Worm (Caenorhabditis elegans) whole organism, young adult: ENCODE results near the gene otub-4.
A peak's percentile ranks its signal among the peaks of the same experiment; 100 is the strongest.

Source experiments
- B0019.2 ChIP-seq: fragments of 200-800 bp; sonication (Bioruptor generic); conservative IDR thresholded peaks from 2 replicates; pipeline ENCODE4 v1.3.6; 2022; ENCODE audit warnings: missing genetic modification reagents, missing genetic modification characterization, missing compliant biosample characterization
- B0336.3 ChIP-seq: fragments of 200-800 bp; sonication (Bioruptor generic); IDR thresholded peaks from 2 replicates; pipeline ENCODE4 v1.3.6; 2022; ENCODE audit warnings: missing genetic modification characterization, missing compliant biosample characterization
- C06A6.2 ChIP-seq: fragments of 200-800 bp; sonication (Bioruptor generic); conservative IDR thresholded peaks from 2 replicates; pipeline ENCODE4 v1.3.6; 2022; ENCODE audit warnings: missing genetic modification characterization, missing compliant biosample characterization
- F10E7.11 ChIP-seq: sonication (generic microtip); optimal IDR thresholded peaks from 2 replicates; lab custom pipeline; 2017; ENCODE audit warnings: mild to moderate bottlenecking, missing genetic modification characterization, moderate library complexity, missing compliant biosample characterization
- F23B12.7 ChIP-seq: sonication (generic microtip); optimal IDR thresholded peaks from 2 replicates; lab custom pipeline; 2017; ENCODE audit warnings: missing genetic modification characterization, mild to moderate bottlenecking, missing compliant biosample characterization, antibody characterized with exemption, moderate library complexity; ENCODE audit not compliant: insufficient read depth
- F37B4.10 ChIP-seq: fragments of 200-800 bp; sonication (Bioruptor generic); IDR thresholded peaks from 2 replicates; pipeline ENCODE4 v1.3.6; 2022; ENCODE audit warnings: missing genetic modification characterization, missing compliant biosample characterization
- F49E8.2 ChIP-seq: sonication (generic microtip); optimal IDR thresholded peaks from 3 replicates; lab custom pipeline; 2017; ENCODE audit warnings: missing genetic modification characterization, mild to moderate bottlenecking, missing compliant biosample characterization, antibody characterized with exemption, moderate library complexity; ENCODE audit not compliant: insufficient read depth
- F52B5.7 ChIP-seq: sonication (generic microtip); optimal IDR thresholded peaks from 2 replicates; lab custom pipeline; 2016; ENCODE audit warnings: mild to moderate bottlenecking, missing genetic modification characterization, missing compliant biosample characterization
- F57A8.1 ChIP-seq: fragments of 200-800 bp; sonication (Bioruptor generic); optimal IDR thresholded peaks from 2 replicates; lab custom pipeline; 2018; ENCODE audit warnings: mild to moderate bottlenecking, missing genetic modification characterization, moderate library complexity, missing compliant biosample characterization
- akir-1 ChIP-seq: fragments of 200-800 bp; sonication (Bioruptor generic); optimal IDR thresholded peaks from 2 replicates; lab custom pipeline; 2018; ENCODE audit warnings: mild to moderate bottlenecking, missing genetic modification characterization, moderate library complexity, missing compliant biosample characterization
- aptf-2 ChIP-seq: fragments of 200-800 bp; sonication (Bioruptor generic); conservative IDR thresholded peaks from 2 replicates; pipeline ENCODE4 v1.3.6; 2022; ENCODE audit warnings: missing genetic modification reagents, missing genetic modification characterization, missing compliant biosample characterization
- bed-1 ChIP-seq: fragments of 200-800 bp; sonication (Bioruptor generic); IDR thresholded peaks from 2 replicates; pipeline ENCODE4 v1.3.6; 2022; ENCODE audit warnings: missing genetic modification reagents, missing genetic modification characterization, missing compliant biosample characterization
- cebp-2 ChIP-seq: fragments of 200-800 bp; sonication (Bioruptor generic); IDR thresholded peaks from 2 replicates; pipeline ENCODE4 v1.3.6; 2022; ENCODE audit warnings: missing genetic modification characterization, missing compliant biosample characterization
- ceh-100 ChIP-seq: fragments of 200-800 bp; sonication (Bioruptor generic); IDR thresholded peaks from 2 replicates; pipeline ENCODE4 v1.3.6; 2022; ENCODE audit warnings: missing genetic modification reagents, missing genetic modification characterization, missing compliant biosample characterization
- ceh-27 ChIP-seq: fragments of 200-800 bp; sonication (Bioruptor generic); optimal IDR thresholded peaks from 2 replicates; lab custom pipeline; 2018; ENCODE audit warnings: mild to moderate bottlenecking, missing genetic modification characterization, moderate library complexity, missing compliant biosample characterization
- ceh-91 ChIP-seq: fragments of 200-800 bp; sonication (Bioruptor generic); IDR thresholded peaks from 2 replicates; pipeline ENCODE4 v1.3.6; 2022; ENCODE audit warnings: missing genetic modification reagents, missing genetic modification characterization, missing compliant biosample characterization
- chd-7 ChIP-seq: sonication (generic microtip); optimal IDR thresholded peaks from 2 replicates; lab custom pipeline; 2016; ENCODE audit warnings: mild to moderate bottlenecking, missing genetic modification characterization, moderate library complexity, missing compliant biosample characterization
- dpff-1 ChIP-seq: sonication (generic microtip); optimal IDR thresholded peaks from 2 replicates; lab custom pipeline; 2017; ENCODE audit warnings: mild to moderate bottlenecking, missing genetic modification characterization, missing compliant biosample characterization
- efl-1 ChIP-seq: fragments of 150-350 bp; optimal IDR thresholded peaks from 2 replicates; lab custom pipeline; 2014; ENCODE audit warnings: missing biosample characterization, missing genetic modification reagents, missing genetic modification characterization
- hrde-1 ChIP-seq: sonication (generic microtip); optimal IDR thresholded peaks from 2 replicates; lab custom pipeline; 2016; ENCODE audit warnings: missing genetic modification characterization, mild to moderate bottlenecking, missing compliant biosample characterization, moderate library complexity, missing genotype, missing genetic modification reagents, borderline replicate concordance
- hsf-1 ChIP-seq: fragments of 200-800 bp; sonication (Bioruptor generic); IDR thresholded peaks from 2 replicates; pipeline ENCODE4 v1.3.6; 2022; ENCODE audit warnings: missing genetic modification reagents, missing genetic modification characterization, missing compliant biosample characterization
- lin-26 ChIP-seq: fragments of 200-800 bp; sonication (Bioruptor generic); IDR thresholded peaks from 2 replicates; pipeline ENCODE4 v1.3.6; 2022; ENCODE audit warnings: missing genetic modification reagents, missing genetic modification characterization, missing compliant biosample characterization
- lin-35 ChIP-seq, 3 experiments: fragments of 150-350 bp in 2 of 3; sonication (generic microtip) in 1 of 3; optimal IDR thresholded peaks; 2 replicates each; lab custom pipeline; 2014 to 2018; ENCODE audit warnings: missing biosample characterization in 3 of 3, missing genetic modification characterization in 3 of 3, missing genetic modification reagents in 3 of 3
- lin-54 ChIP-seq: fragments of 200-800 bp; sonication (Bioruptor generic); optimal IDR thresholded peaks from 2 replicates; lab custom pipeline; 2018; ENCODE audit warnings: mild to moderate bottlenecking, missing genetic modification characterization, missing compliant biosample characterization
- lsy-27 ChIP-seq: sonication (generic microtip); optimal IDR thresholded peaks from 2 replicates; lab custom pipeline; 2017; ENCODE audit warnings: missing genetic modification characterization, mild to moderate bottlenecking, missing compliant biosample characterization, antibody characterized with exemption, missing genotype, borderline replicate concordance; ENCODE audit not compliant: insufficient read depth
- madf-3 ChIP-seq: fragments of 200-800 bp; sonication (Bioruptor generic); IDR thresholded peaks from 2 replicates; pipeline ENCODE4 v1.3.6; 2022; ENCODE audit warnings: missing genetic modification reagents, missing genetic modification characterization, missing compliant biosample characterization
- madf-6 ChIP-seq: fragments of 200-800 bp; sonication (Bioruptor generic); IDR thresholded peaks from 2 replicates; pipeline ENCODE4 v1.3.6; 2022; ENCODE audit warnings: missing genetic modification reagents, missing genetic modification characterization, missing compliant biosample characterization
- madf-8 ChIP-seq: fragments of 200-800 bp; sonication (Bioruptor generic); conservative IDR thresholded peaks from 2 replicates; pipeline ENCODE4 v1.3.6; 2022; ENCODE audit warnings: missing genetic modification reagents, missing genetic modification characterization, missing compliant biosample characterization
- mcd-1 ChIP-seq: fragments of 200-800 bp; sonication (Bioruptor generic); IDR thresholded peaks from 2 replicates; pipeline ENCODE4 v1.3.6; 2022; ENCODE audit warnings: missing genetic modification reagents, missing genetic modification characterization, missing compliant biosample characterization
- mel-28 ChIP-seq: sonication (generic microtip); optimal IDR thresholded peaks from 2 replicates; lab custom pipeline; 2016; ENCODE audit warnings: borderline replicate concordance, mild to moderate bottlenecking, missing genetic modification characterization, missing compliant biosample characterization
- nfya-1 ChIP-seq: sonication (generic microtip); optimal IDR thresholded peaks from 2 replicates; lab custom pipeline; 2017; ENCODE audit warnings: antibody characterized with exemption, missing compliant biosample characterization, missing genetic modification characterization, borderline replicate concordance; ENCODE audit not compliant: insufficient read depth
- rcor-1 ChIP-seq: fragments of 200-800 bp; sonication (Bioruptor generic); IDR thresholded peaks from 2 replicates; pipeline ENCODE4 v1.3.6; 2022; ENCODE audit warnings: missing genetic modification reagents, missing genetic modification characterization, missing compliant biosample characterization
- rec-8 ChIP-seq, 2 experiments: sonication (generic microtip); optimal IDR thresholded peaks; 2 replicates each; lab custom pipeline; 2016; ENCODE audit warnings: mild to moderate bottlenecking in 2 of 2, missing genetic modification characterization in 2 of 2, missing genetic modification reagents in 2 of 2, missing genotype in 2 of 2, missing biosample characterization in 1 of 2, missing compliant biosample characterization in 1 of 2, moderate library complexity in 1 of 2
- rpc-1 ChIP-seq, 2 experiments: fragments of 150-350 bp in 1 of 2; sonication (generic microtip) in 1 of 2; optimal IDR thresholded peaks; 2 replicates each; lab custom pipeline; 2014 to 2018; ENCODE audit warnings: missing biosample characterization in 1 of 2, missing genetic modification characterization in 1 of 2, missing genetic modification reagents in 1 of 2, missing genotype in 1 of 2
- sdz-38 ChIP-seq: sonication (generic microtip); optimal IDR thresholded peaks from 2 replicates; lab custom pipeline; 2016; ENCODE audit warnings: missing genotype, missing genetic modification characterization, missing compliant biosample characterization
- snpc-4 ChIP-seq, 5 experiments: fragments of 150-350 bp in 1 of 5; sonication (generic microtip) in 4 of 5; optimal IDR thresholded peaks; 2 replicates each; lab custom pipeline; 2014 to 2018; ENCODE audit warnings: missing genetic modification characterization in 5 of 5, missing biosample characterization in 3 of 5, antibody characterized with exemption in 2 of 5, mild to moderate bottlenecking in 2 of 5, missing compliant biosample characterization in 2 of 5, missing genotype in 2 of 5, moderate library complexity in 2 of 5, missing genetic modification reagents in 1 of 5
- somi-1 ChIP-seq: fragments of 200-800 bp; sonication (Bioruptor generic); optimal IDR thresholded peaks from 2 replicates; lab custom pipeline; 2018; ENCODE audit warnings: mild to moderate bottlenecking, missing genetic modification characterization, missing compliant biosample characterization
- tbp1 ChIP-seq: fragments of 200-800 bp; sonication (Bioruptor generic); optimal IDR thresholded peaks from 2 replicates; lab custom pipeline; 2018; ENCODE audit warnings: mild to moderate bottlenecking, missing genetic modification characterization, missing compliant biosample characterization
- tbx-9 ChIP-seq: sonication (generic microtip); optimal IDR thresholded peaks from 2 replicates; lab custom pipeline; 2016; ENCODE audit warnings: borderline replicate concordance, missing genetic modification characterization, inconsistent platforms, missing compliant biosample characterization
- tlf-1 ChIP-seq: fragments of 200-800 bp; sonication (Bioruptor generic); optimal IDR thresholded peaks from 2 replicates; lab custom pipeline; 2018; ENCODE audit warnings: mild to moderate bottlenecking, missing genetic modification characterization, missing compliant biosample characterization
- unc-62 ChIP-seq: fragments of 150-350 bp; optimal IDR thresholded peaks from 2 replicates; lab custom pipeline; 2014; ENCODE audit warnings: missing biosample characterization, missing genetic modification reagents, missing genetic modification characterization
- ztf-18 ChIP-seq: sonication (generic microtip); optimal IDR thresholded peaks from 2 replicates; lab custom pipeline; 2016; ENCODE audit warnings: missing genotype, mild to moderate bottlenecking, missing genetic modification characterization, missing compliant biosample characterization
- ztf-25 ChIP-seq: fragments of 200-800 bp; sonication (Bioruptor generic); IDR thresholded peaks from 2 replicates; pipeline ENCODE4 v1.3.6; 2022; ENCODE audit warnings: missing genetic modification reagents, missing genetic modification characterization, missing compliant biosample characterization
- ztf-26 ChIP-seq: sonication (generic microtip); optimal IDR thresholded peaks from 2 replicates; lab custom pipeline; 2017; ENCODE audit warnings: missing genetic modification characterization, missing compliant biosample characterization
- ztf-28 ChIP-seq: fragments of 200-800 bp; sonication (Bioruptor generic); IDR thresholded peaks from 2 replicates; pipeline ENCODE4 v1.3.6; 2022; ENCODE audit warnings: missing genetic modification reagents, missing genetic modification characterization, missing compliant biosample characterization
- ztf-6 ChIP-seq: fragments of 200-800 bp; sonication (Bioruptor generic); IDR thresholded peaks from 2 replicates; pipeline ENCODE4 v1.3.6; 2022; ENCODE audit warnings: missing genetic modification reagents, missing genetic modification characterization, missing compliant biosample characterization

otub-4 gene

DNA sequence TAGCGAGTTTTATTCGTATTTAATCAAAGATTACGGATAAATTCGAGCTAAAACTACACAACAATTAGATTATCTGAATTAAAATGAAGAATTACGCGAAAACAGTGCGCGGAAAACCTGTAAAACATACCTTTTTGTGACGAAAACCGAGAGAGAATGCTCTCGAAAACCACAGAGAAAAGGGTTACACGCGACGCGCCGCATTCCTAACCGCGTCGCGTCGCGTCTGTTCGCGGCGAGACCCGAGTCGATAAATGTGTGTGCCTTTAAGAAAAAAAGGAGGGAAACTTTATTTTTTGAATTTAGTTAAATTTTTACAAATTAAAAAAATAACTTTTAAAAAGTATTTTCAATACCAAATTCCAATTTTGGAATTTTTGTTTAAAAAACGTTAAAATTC lies 39.3 kb downstream of the otub-4 start, which contains the start of gene hrpa-1 (continued):
- TF ChIP-seq tbp1 (GFP tag; lab: Kevin White, UChicago) = peak; percentile 56
- TF ChIP-seq efl-1 = peak; percentile 76
- TF ChIP-seq F52B5.7 (tag; lab: Kevin White, UChicago) = no peak
- no peak for TF ChIP-seq mel-28 (tag; lab: Kevin White, UChicago)
- TF ChIP-seq tlf-1 (GFP tag; lab: Kevin White, UChicago) = peak; percentile 43
- no peak for TF ChIP-seq B0336.3
- TF ChIP-seq bed-1 (GFP tag; lab: Robert Waterston, UW) = no peak
- TF ChIP-seq ceh-100 (GFP tag; lab: Robert Waterston, UW) = no peak
- TF ChIP-seq ztf-6 (GFP tag; lab: Robert Waterston, UW) = no peak
- TF ChIP-seq lin-26 (GFP tag; lab: Robert Waterston, UW) = no peak
- TF ChIP-seq lin-35 (GFP tag; optimal IDR thresholded peaks at IDR 0.05; lab: Kevin White, UChicago) = peak in 2 of 3 experiments; percentile 37 to 92
- no peak for TF ChIP-seq madf-8 (GFP tag; lab: Robert Waterston, UW)
- no peak for TF ChIP-seq C06A6.2 (GFP tag; lab: Robert Waterston, UW)
- no peak for TF ChIP-seq chd-7
- peak; percentile 83 for TF ChIP-seq hsf-1 (GFP tag; lab: Robert Waterston, UW)
- TF ChIP-seq ztf-18 (tag; lab: Kevin White, UChicago) = peak; percentile 2
- TF ChIP-seq lin-54 (GFP tag; lab: Kevin White, UChicago) = peak; percentile 85
- TF ChIP-seq tbx-9 = no peak
- no peak for TF ChIP-seq ztf-25 (GFP tag; lab: Robert Waterston, UW)
- TF ChIP-seq ztf-28 (GFP tag; lab: Robert Waterston, UW) = no peak
- TF ChIP-seq hrde-1 (tag; lab: Kevin White, UChicago) = no peak
- peak; percentile 16 for TF ChIP-seq snpc-4 (GFP tag; optimal IDR thresholded peaks at IDR 0.05; lab: Kevin White, UChicago)
- peak in 3 of 4 experiments; percentile 3 to 51 (median 11) for TF ChIP-seq snpc-4 (tag; optimal IDR thresholded peaks at IDR 0.05; lab: Kevin White, UChicago)
- TF ChIP-seq unc-62 (GFP tag; lab: Kevin White, UChicago) = no peak
- no peak for TF ChIP-seq nfya-1 (tag; lab: Kevin White, UChicago)
- TF ChIP-seq F49E8.2 (tag; lab: Kevin White, UChicago) = peak; percentile 33
- no peak for TF ChIP-seq ceh-27 (GFP tag; lab: Kevin White, UChicago)
- TF ChIP-seq ztf-26 (tag; lab: Kevin White, UChicago) = no peak
- peak; percentile 63; the same call in 1 of the 2 replicates for TF ChIP-seq ceh-91 (GFP tag; lab: Robert Waterston, UW)
- TF ChIP-seq somi-1 (GFP tag; lab: Kevin White, UChicago) = no peak
- peak; percentile 87 for TF ChIP-seq mcd-1 (GFP tag; lab: Robert Waterston, UW)
- TF ChIP-seq rcor-1 (GFP tag; lab: Robert Waterston, UW) = peak; percentile 57
- TF ChIP-seq aptf-2 (GFP tag; lab: Robert Waterston, UW) = no peak
- TF ChIP-seq, all 124 proteins: peak for 35

DNA sequence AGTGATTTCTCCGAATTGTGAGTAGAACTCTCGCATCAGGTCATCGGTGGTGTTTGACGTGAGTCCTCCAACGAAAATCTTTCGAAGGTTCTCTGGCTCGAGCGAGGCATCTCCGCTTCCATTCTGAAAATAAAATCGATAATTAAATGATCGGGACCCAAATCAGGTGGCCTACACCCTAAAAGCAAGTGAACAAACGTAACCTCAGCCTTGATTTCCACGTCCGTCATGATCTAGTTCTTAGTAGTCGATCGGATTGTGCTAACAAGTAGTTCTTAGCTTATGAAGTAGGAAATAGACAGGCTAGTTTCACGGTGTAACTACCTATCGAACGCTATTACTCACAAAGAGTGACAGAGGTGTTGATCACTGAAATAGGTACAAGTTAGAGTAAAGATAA lies 39.8 kb downstream of the otub-4 start:
- TF ChIP-seq madf-6 (GFP tag; lab: Robert Waterston, UW) = peak; percentile 65
- peak; percentile 14 for TF ChIP-seq tbp1 (GFP tag; lab: Kevin White, UChicago)
- no peak for TF ChIP-seq dpff-1 (tag; lab: Kevin White, UChicago)
- peak; percentile 81 for TF ChIP-seq madf-3 (GFP tag; lab: Robert Waterston, UW)
- peak; percentile 15; the same call in 1 of the 2 replicates for TF ChIP-seq ceh-100 (GFP tag; lab: Robert Waterston, UW)
- no peak for TF ChIP-seq akir-1 (GFP tag; lab: Kevin White, UChicago)
- no peak for TF ChIP-seq F49E8.2 (tag; lab: Kevin White, UChicago)
- no peak for TF ChIP-seq lsy-27
- peak; percentile 61 for TF ChIP-seq hsf-1 (GFP tag; lab: Robert Waterston, UW)
- 0 out of 2 replicates have a peak, but pooled peaks have one; percentile 12 for TF ChIP-seq B0019.2 (GFP tag; lab: Robert Waterston, UW)
- TF ChIP-seq F57A8.1 = no peak
- no peak for TF ChIP-seq F23B12.7 (tag; lab: Kevin White, UChicago)
- no peak for TF ChIP-seq F10E7.11 (tag; lab: Kevin White, UChicago)
- no peak for TF ChIP-seq sdz-38 (tag; lab: Kevin White, UChicago)
- no peak for TF ChIP-seq cebp-2 (GFP tag; lab: Robert Waterston, UW)
- no peak for TF ChIP-seq rec-8 (tag; optimal IDR thresholded peaks at IDR 0.05; lab: Kevin White, UChicago)
- TF ChIP-seq F37B4.10 = no peak
- TF ChIP-seq rpc-1 (optimal IDR thresholded peaks at IDR 0.05; lab: Kevin White, UChicago) = no peak
- no peak for TF ChIP-seq rpc-1 (tag; optimal IDR thresholded peaks at IDR 0.05; lab: Kevin White, UChicago)
